Worm (Caenorhabditis elegans) whole organism, L3 larva: ENCODE results near the gene fbxa-89.

Source experiments
- ZK546.5 ChIP-seq: sonication (generic microtip); optimal IDR thresholded peaks from 2 replicates; lab custom pipeline; 2017; ENCODE audit warnings: missing biosample characterization, missing genetic modification characterization
- ceh-16 ChIP-seq: sonication (generic microtip); optimal IDR thresholded peaks from 2 replicates; lab custom pipeline; 2017; ENCODE audit warnings: missing biosample characterization, missing genetic modification characterization
- ceh-28 ChIP-seq: fragments of 150-350 bp; optimal IDR thresholded peaks from 2 replicates; lab custom pipeline; 2014; ENCODE audit warnings: missing biosample characterization, missing genetic modification reagents, missing genetic modification characterization
- ceh-82 ChIP-seq: fragments of 150-350 bp; optimal IDR thresholded peaks from 2 replicates; lab custom pipeline; 2014; ENCODE audit warnings: missing biosample characterization, missing genetic modification characterization
- ceh-9 ChIP-seq: sonication (generic microtip); optimal IDR thresholded peaks from 2 replicates; lab custom pipeline; 2018; ENCODE audit warnings: missing biosample characterization, missing genetic modification characterization
- daf-12 ChIP-seq: fragments of 150-350 bp; optimal IDR thresholded peaks from 2 replicates; lab custom pipeline; 2014; ENCODE audit warnings: missing biosample characterization, missing genetic modification reagents, missing genetic modification characterization
- egl-27 ChIP-seq: sonication (generic microtip); optimal IDR thresholded peaks from 4 replicates; lab custom pipeline; 2017; ENCODE audit warnings: missing biosample characterization, missing genetic modification reagents, missing genetic modification characterization
- elt-1 ChIP-seq: fragments of 150-350 bp; optimal IDR thresholded peaks from 2 replicates; lab custom pipeline; 2014; ENCODE audit warnings: missing biosample characterization, missing genetic modification characterization
- elt-2 ChIP-seq: sonication (generic microtip); optimal IDR thresholded peaks from 2 replicates; lab custom pipeline; 2016; ENCODE audit warnings: missing genetic modification reagents, mild to moderate bottlenecking, missing genetic modification characterization, missing compliant biosample characterization
- elt-3 ChIP-seq, 3 experiments: fragments of 150-350 bp in 1 of 3; sonication (generic microtip) in 2 of 3; optimal IDR thresholded peaks; 2 replicates in 2 of 3; 4 replicates in 1 of 3; lab custom pipeline; 2014 to 2017; ENCODE audit warnings: missing biosample characterization in 3 of 3, missing genetic modification characterization in 3 of 3
- eor-1 ChIP-seq, 2 experiments: fragments of 150-350 bp; optimal IDR thresholded peaks; 2 replicates each; lab custom pipeline; 2014 to 2018; ENCODE audit warnings: missing biosample characterization in 2 of 2, missing genetic modification characterization in 2 of 2
- fkh-10 ChIP-seq: sonication (generic microtip); optimal IDR thresholded peaks from 2 replicates; lab custom pipeline; 2017; ENCODE audit warnings: missing biosample characterization, missing genetic modification reagents, missing genetic modification characterization
- fkh-2 ChIP-seq: fragments of 150-350 bp; optimal IDR thresholded peaks from 2 replicates; lab custom pipeline; 2014; ENCODE audit warnings: missing biosample characterization, missing genetic modification reagents, missing genetic modification characterization
- fos-1 ChIP-seq: fragments of 150-350 bp; optimal IDR thresholded peaks from 2 replicates; lab custom pipeline; 2014; ENCODE audit warnings: missing biosample characterization, missing genetic modification characterization
- hmg-11 ChIP-seq: sonication (generic microtip); optimal IDR thresholded peaks from 2 replicates; lab custom pipeline; 2016; ENCODE audit warnings: missing genetic modification characterization, missing compliant biosample characterization
- jun-1 ChIP-seq: fragments of 150-350 bp; optimal IDR thresholded peaks from 2 replicates; lab custom pipeline; 2014; ENCODE audit warnings: missing biosample characterization, missing genetic modification reagents, missing genetic modification characterization
- lin-15B ChIP-seq: fragments of 150-350 bp; optimal IDR thresholded peaks from 2 replicates; lab custom pipeline; 2014; ENCODE audit warnings: missing biosample characterization, missing genetic modification characterization
- lin-39 ChIP-seq: fragments of 150-350 bp; optimal IDR thresholded peaks from 2 replicates; lab custom pipeline; 2018; ENCODE audit warnings: missing biosample characterization, missing genetic modification reagents, missing genetic modification characterization
- mdl-1 ChIP-seq: fragments of 150-350 bp; optimal IDR thresholded peaks from 2 replicates; lab custom pipeline; 2014; ENCODE audit warnings: missing biosample characterization, missing genetic modification characterization
- mml-1 ChIP-seq: fragments of 150-350 bp; sonication (generic microtip); optimal IDR thresholded peaks from 3 replicates; lab custom pipeline; 2014; ENCODE audit warnings: missing biosample characterization, missing genetic modification characterization
- nfya-1 ChIP-seq: sonication (generic microtip); optimal IDR thresholded peaks from 2 replicates; lab custom pipeline; 2017; ENCODE audit warnings: missing genetic modification characterization, mild to moderate bottlenecking, missing compliant biosample characterization, antibody characterized with exemption, moderate library complexity; ENCODE audit not compliant: insufficient read depth
- nhr-11 ChIP-seq: fragments of 150-350 bp; optimal IDR thresholded peaks from 2 replicates; lab custom pipeline; 2014; ENCODE audit warnings: missing biosample characterization, missing genetic modification characterization
- nhr-12 ChIP-seq: fragments of 150-350 bp; optimal IDR thresholded peaks from 2 replicates; lab custom pipeline; 2014; ENCODE audit warnings: missing biosample characterization, missing genetic modification characterization
- nhr-23 ChIP-seq: fragments of 150-350 bp; optimal IDR thresholded peaks from 2 replicates; lab custom pipeline; 2014; ENCODE audit warnings: missing biosample characterization, missing genetic modification reagents, missing genetic modification characterization
- nhr-237 ChIP-seq: fragments of 150-350 bp; optimal IDR thresholded peaks from 2 replicates; lab custom pipeline; 2014; ENCODE audit warnings: missing biosample characterization, missing genetic modification characterization
- nhr-25 ChIP-seq: sonication (generic microtip); optimal IDR thresholded peaks from 2 replicates; lab custom pipeline; 2017; ENCODE audit warnings: missing biosample characterization, missing genetic modification characterization
- nhr-28 ChIP-seq: fragments of 150-350 bp; optimal IDR thresholded peaks from 2 replicates; lab custom pipeline; 2014; ENCODE audit warnings: missing biosample characterization, missing genetic modification characterization
- nhr-67 ChIP-seq: fragments of 150-350 bp; optimal IDR thresholded peaks from 2 replicates; lab custom pipeline; 2014; ENCODE audit warnings: missing biosample characterization, missing genetic modification characterization
- nhr-77 ChIP-seq: fragments of 150-350 bp; optimal IDR thresholded peaks from 2 replicates; lab custom pipeline; 2014; ENCODE audit warnings: missing biosample characterization, missing genetic modification characterization
- pqm-1 ChIP-seq: fragments of 150-350 bp; optimal IDR thresholded peaks from 2 replicates; lab custom pipeline; 2017; ENCODE audit warnings: missing biosample characterization, missing genetic modification characterization, inconsistent platforms
- sea-2 ChIP-seq: fragments of 150-350 bp; sonication (generic microtip); optimal IDR thresholded peaks from 4 replicates; lab custom pipeline; 2014; ENCODE audit warnings: missing biosample characterization, missing genetic modification reagents, missing genetic modification characterization
- skn-1 ChIP-seq: fragments of 150-350 bp; optimal IDR thresholded peaks from 2 replicates; lab custom pipeline; 2014; ENCODE audit warnings: missing biosample characterization, missing genetic modification characterization
- tbx-2 ChIP-seq: sonication (generic microtip); optimal IDR thresholded peaks from 2 replicates; lab custom pipeline; 2016; ENCODE audit warnings: mild to moderate bottlenecking, missing genetic modification characterization, missing compliant biosample characterization
- unc-62 ChIP-seq: fragments of 150-350 bp; sonication (generic microtip); optimal IDR thresholded peaks from 4 replicates; lab custom pipeline; 2014; ENCODE audit warnings: missing biosample characterization, missing genetic modification reagents, missing genetic modification characterization
- ztf-11 ChIP-seq: fragments of 150-350 bp; optimal IDR thresholded peaks from 2 replicates; lab custom pipeline; 2014; ENCODE audit warnings: missing biosample characterization, missing genetic modification characterization
- ztf-4 ChIP-seq: fragments of 150-350 bp; optimal IDR thresholded peaks from 2 replicates; lab custom pipeline; 2014; ENCODE audit warnings: missing biosample characterization, missing genetic modification characterization

fbxa-89 gene

DNA sequence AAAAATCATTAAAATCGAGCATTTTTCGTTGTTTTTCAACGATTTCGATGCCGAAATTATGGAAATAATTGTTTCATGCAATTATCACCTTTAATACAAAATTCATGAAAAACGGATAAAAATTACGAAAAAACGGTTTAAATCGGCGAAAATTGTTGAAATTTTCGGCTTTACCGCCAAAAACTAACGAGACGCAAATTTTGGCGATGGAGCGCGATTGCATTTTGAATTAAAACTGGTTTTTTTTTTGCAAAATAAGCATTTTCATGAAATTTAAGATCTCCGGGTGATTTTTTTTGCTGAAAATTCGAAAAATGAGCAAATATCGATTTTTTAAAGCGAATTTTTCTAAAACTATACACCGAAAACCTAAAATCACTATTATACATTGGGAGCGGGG, 15.2 kb downstream of the fbxa-89 start:
- TF ChIP-seq skn-1 (tag; lab: Kevin White, UChicago) (no peak), ztf-11 (tag; lab: Kevin White, UChicago) (no peak), mdl-1 (no peak), eor-1 (tag; optimal IDR thresholded peaks at IDR 0.05; lab: Kevin White, UChicago) (no peak), nhr-12 (tag; lab: Kevin White, UChicago) (no peak), ceh-16 (no peak), ceh-28 (tag; lab: Kevin White, UChicago) (no peak), nhr-28 (tag; lab: Kevin White, UChicago) (no peak), fkh-2 (tag; lab: Kevin White, UChicago) (no peak), tbx-2 (tag; lab: Kevin White, UChicago) (no peak), daf-12 (tag; lab: Kevin White, UChicago) (no peak), nhr-11 (tag; lab: Kevin White, UChicago) (no peak)

DNA sequence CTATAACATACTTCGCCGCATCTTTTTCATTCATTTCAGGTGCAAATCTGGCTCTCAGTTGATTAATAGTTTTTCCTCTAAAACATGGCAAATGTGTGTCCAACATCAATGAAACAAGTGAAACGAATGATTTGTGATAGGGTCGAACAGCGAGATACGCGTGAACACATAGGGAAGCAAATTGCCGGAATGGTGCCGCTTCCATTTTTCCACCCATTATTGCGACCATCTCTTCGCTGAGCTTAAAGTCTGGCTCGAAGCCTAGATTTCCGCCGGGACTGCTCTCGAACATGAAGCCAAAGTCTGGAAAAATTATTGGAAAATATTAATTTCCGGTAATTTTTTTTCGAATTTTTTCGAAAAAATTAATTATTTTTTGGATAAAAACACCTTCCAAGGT, 17.4 kb downstream of the fbxa-89 start:
- TF ChIP-seq lin-39 (no peak), mml-1 (no peak), ZK546.5 (tag; lab: Kevin White, UChicago) (no peak), ztf-4 (tag; lab: Kevin White, UChicago) (no peak), nhr-67 (tag; lab: Kevin White, UChicago) (no peak), elt-1 (tag; lab: Kevin White, UChicago) (no peak), fkh-2 (tag; lab: Kevin White, UChicago) (no peak), eor-1 (tag; optimal IDR thresholded peaks at IDR 0.05; lab: Kevin White, UChicago) (no peak), ceh-16 (no peak), ceh-82 (tag; lab: Kevin White, UChicago) (no peak), ceh-9 (tag; lab: Kevin White, UChicago) (no peak), elt-3 (tag; optimal IDR thresholded peaks at IDR 0.05; lab: Kevin White, UChicago) (no peak), daf-12 (tag; lab: Kevin White, UChicago) (no peak), lin-15B (tag; lab: Kevin White, UChicago) (no peak)
- TF ChIP-seq, all 47 proteins: peak for 0

DNA sequence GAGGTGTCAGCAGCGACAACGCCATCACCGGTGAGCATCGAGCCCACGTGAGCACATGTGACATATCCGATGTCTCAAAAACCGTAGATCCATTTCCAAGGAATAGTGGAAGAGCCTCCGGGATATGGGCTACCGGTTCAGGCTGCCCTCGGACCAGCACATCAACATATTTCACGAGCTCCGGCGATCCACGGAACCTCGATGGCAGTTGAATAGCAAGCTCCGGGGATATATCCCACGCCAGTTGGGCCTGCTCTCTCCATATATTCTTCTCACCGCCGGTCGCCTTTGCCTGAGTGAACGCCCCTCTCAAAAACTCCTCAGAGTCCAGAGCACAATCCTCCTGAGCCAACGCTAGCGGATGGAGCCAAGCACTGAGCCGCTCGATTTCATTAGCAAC, 23.8 kb downstream of the fbxa-89 start:
- TF ChIP-seq fkh-10 (GFP tag; lab: Kevin White, UChicago), result no peak
- no peak for TF ChIP-seq ZK546.5 (tag; lab: Kevin White, UChicago)
- TF ChIP-seq egl-27 (tag; lab: Kevin White, UChicago), result no peak
- no peak for TF ChIP-seq daf-12 (tag; lab: Kevin White, UChicago)

DNA sequence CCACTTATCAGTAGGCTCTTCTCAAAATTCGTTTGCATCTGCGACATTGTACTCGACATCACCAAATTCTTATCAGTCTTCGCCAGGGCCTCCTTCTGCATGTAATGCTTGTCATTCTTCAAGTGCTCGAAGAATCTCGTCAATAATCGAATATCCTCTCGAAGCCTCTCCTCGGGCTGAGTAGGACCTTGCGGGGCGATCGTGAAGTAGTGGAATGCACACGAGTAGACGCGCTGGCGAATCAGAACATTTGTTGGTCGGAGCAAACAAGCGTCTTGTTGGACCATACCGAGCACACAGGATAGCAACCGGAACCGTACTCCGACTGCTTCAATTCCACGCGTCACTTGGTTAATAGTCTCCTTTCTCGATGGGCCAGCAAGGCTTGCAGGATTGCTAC, 24.4 kb downstream of the fbxa-89 start:
- TF ChIP-seq fkh-10 (GFP tag; lab: Kevin White, UChicago) (no peak), ceh-16 (no peak), hmg-11 (tag; lab: Kevin White, UChicago) (no peak), nfya-1 (tag; lab: Kevin White, UChicago) (no peak), ztf-4 (tag; lab: Kevin White, UChicago) (no peak), fos-1 (no peak), nhr-11 (tag; lab: Kevin White, UChicago) (no peak), ceh-82 (tag; lab: Kevin White, UChicago) (no peak), ZK546.5 (tag; lab: Kevin White, UChicago) (no peak), nhr-23 (no peak), egl-27 (tag; lab: Kevin White, UChicago) (no peak), fkh-2 (tag; lab: Kevin White, UChicago) (no peak)
- TF ChIP-seq, all 47 proteins: peak for 0

DNA sequence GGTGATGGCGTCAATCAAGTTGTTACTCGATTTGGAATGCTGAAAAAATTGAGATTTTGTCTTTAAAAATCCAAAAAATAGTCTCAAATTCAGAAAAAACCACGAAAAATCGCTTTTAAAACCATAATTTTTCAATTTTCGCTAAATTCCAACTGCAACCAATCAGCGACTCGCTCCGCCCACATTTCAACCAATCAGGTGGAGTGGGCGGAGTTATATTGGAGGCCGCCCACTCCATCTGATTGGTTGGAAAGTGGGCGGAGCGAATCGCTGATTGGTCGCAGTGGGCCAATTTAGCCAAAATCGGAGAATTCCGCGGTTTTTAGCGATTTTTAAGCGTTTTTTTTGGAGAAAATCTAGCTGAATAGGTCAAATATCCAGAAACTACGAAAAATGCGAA, 33.8 kb downstream of the fbxa-89 start:
- TF ChIP-seq nhr-28 (tag; lab: Kevin White, UChicago) (no peak), nfya-1 (tag; lab: Kevin White, UChicago) (peak; percentile 98)

DNA sequence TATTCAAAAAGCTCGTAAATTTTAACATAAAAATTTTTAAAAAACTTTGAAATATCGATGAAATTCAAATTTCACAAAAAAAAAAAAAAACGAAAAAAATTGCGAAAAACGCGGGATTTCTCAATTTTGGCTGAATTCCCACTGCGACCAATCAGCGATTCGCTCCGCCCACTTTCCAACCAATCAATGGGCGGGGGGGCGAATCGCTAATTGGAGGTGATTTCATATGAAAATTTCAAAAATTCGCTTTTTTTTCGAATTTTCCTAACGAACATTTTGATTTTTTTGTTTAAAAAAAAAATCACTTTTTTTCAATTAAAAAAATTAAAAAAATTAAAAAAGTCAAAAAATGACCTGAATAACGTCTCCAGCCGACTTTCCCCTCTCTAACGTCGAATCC, 34.4 kb downstream of the fbxa-89 start:
- no peak for TF ChIP-seq skn-1 (tag; lab: Kevin White, UChicago)
- peak; percentile 75 for TF ChIP-seq nfya-1 (tag; lab: Kevin White, UChicago)

DNA sequence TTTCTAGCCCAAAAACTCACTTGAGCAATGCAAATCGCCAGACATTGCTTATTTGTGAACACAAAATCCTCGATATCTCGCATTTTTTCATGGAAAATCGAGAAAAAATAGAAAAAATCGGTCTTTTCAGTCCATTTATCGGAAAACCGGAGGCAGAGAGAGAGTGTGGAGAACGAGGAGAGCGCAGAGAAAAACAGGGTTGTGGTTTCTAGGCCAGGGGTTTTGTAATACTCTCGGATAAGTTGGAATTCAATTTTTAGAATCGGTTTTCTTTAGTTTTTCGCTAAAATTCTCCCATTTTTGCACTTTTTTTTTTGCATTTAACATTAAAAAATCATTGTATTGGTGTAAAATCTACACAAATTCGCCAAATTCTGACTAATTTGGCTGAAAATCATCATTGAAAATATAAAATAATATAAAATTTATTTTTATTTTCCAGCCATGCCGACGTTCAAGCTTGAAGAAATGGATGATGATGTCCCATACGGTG, 37.7 kb downstream of the fbxa-89 start, which contains the start of the genes Y75B8A.24 and Y75B8A.25:
TSS of gene Y75B8A.24 (minus strand) at position 155 of the 493 bp plus-strand sequence.
TSS of gene Y75B8A.25 (plus strand) at position 443 of the 493 bp plus-strand sequence.
- no peak for TF ChIP-seq jun-1
- TF ChIP-seq nhr-25 (tag; lab: Kevin White, UChicago), result peak; percentile 15
- TF ChIP-seq nhr-77 (tag; lab: Kevin White, UChicago), result no peak
- peak; percentile 14 for TF ChIP-seq hmg-11 (tag; lab: Kevin White, UChicago)
- no peak for TF ChIP-seq nhr-67 (tag; lab: Kevin White, UChicago)
- TF ChIP-seq unc-62 (GFP tag; lab: Kevin White, UChicago), result no peak
- TF ChIP-seq ceh-82 (tag; lab: Kevin White, UChicago), result no peak
- TF ChIP-seq ztf-4 (tag; lab: Kevin White, UChicago), result no peak
- TF ChIP-seq elt-2 (tag; lab: Kevin White, UChicago), result no peak
- no peak for TF ChIP-seq ztf-11 (tag; lab: Kevin White, UChicago)
- TF ChIP-seq fkh-10 (GFP tag; lab: Kevin White, UChicago), result peak; percentile 26
- no peak for TF ChIP-seq ceh-9 (tag; lab: Kevin White, UChicago)
- TF ChIP-seq ceh-28 (tag; lab: Kevin White, UChicago), result peak; percentile 55
- TF ChIP-seq fos-1, result no peak
- no peak for TF ChIP-seq elt-1 (tag; lab: Kevin White, UChicago)
- TF ChIP-seq fkh-2 (tag; lab: Kevin White, UChicago), result no peak
- TF ChIP-seq pqm-1 (tag; lab: Kevin White, UChicago), result no peak
- TF ChIP-seq ZK546.5 (tag; lab: Kevin White, UChicago), result no peak
- no peak for TF ChIP-seq elt-3 (tag; optimal IDR thresholded peaks at IDR 0.05; lab: Kevin White, UChicago)
- TF ChIP-seq nhr-237, result no peak
- no peak for TF ChIP-seq egl-27 (tag; lab: Kevin White, UChicago)
- TF ChIP-seq sea-2 (GFP tag; lab: Kevin White, UChicago), result no peak
- no peak for TF ChIP-seq tbx-2 (tag; lab: Kevin White, UChicago)
- TF ChIP-seq daf-12 (tag; lab: Kevin White, UChicago), result no peak
